Worm (Caenorhabditis elegans) whole organism, L1 larva: ENCODE results near the gene T23F2.3.

Experiments used
- ces-1 ChIP-seq: fragments of 150-350 bp; optimal IDR thresholded peaks from 2 replicates; lab custom pipeline; 2014; ENCODE audit warnings: missing biosample characterization, missing genetic modification reagents, missing genetic modification characterization
- lin-35 ChIP-seq, 2 experiments: fragments of 150-350 bp; optimal IDR thresholded peaks; 2 replicates each; lab custom pipeline; 2014; ENCODE audit warnings: missing biosample characterization in 2 of 2, missing genetic modification characterization in 2 of 2, missing genetic modification reagents in 2 of 2
- lsy-2 ChIP-seq, 2 experiments: fragments of 150-350 bp; optimal IDR thresholded peaks; 2 replicates each; lab custom pipeline; 2014; ENCODE audit warnings: missing biosample characterization in 2 of 2, missing genetic modification characterization in 2 of 2
- nhr-12 ChIP-seq: sonication (generic microtip); optimal IDR thresholded peaks from 2 replicates; lab custom pipeline; 2017; ENCODE audit warnings: missing biosample characterization, missing genetic modification characterization

ce11 chrX:5552652-5553051 lies 40.5 kb upstream of the T23F2.3 start, which contains the start of gene ifta-1:
- TF ChIP-seq ces-1 (GFP tag; lab: Kevin White, UChicago) = no peak
- TF ChIP-seq nhr-12 (tag; lab: Kevin White, UChicago) = no peak
- TF ChIP-seq lin-35 (GFP tag; optimal IDR thresholded peaks at IDR 0.05; lab: Kevin White, UChicago) = no peak
- no peak for TF ChIP-seq lsy-2 (tag; optimal IDR thresholded peaks at IDR 0.05; lab: Kevin White, UChicago)
